Worm (Caenorhabditis elegans) whole organism, L1 larva: ENCODE results near the gene lsy-12.

ENCODE experiments used
- aly-2 ChIP-seq: fragments of 150-350 bp; optimal IDR thresholded peaks from 2 replicates; lab custom pipeline; 2014; ENCODE audit warnings: missing biosample characterization, missing genetic modification characterization
- ceh-63 ChIP-seq: fragments of 200-800 bp; sonication (Bioruptor generic); optimal IDR thresholded peaks from 2 replicates; lab custom pipeline; 2018; ENCODE audit warnings: mild to moderate bottlenecking, missing genetic modification characterization, missing compliant biosample characterization
- ceh-82 ChIP-seq, 3 experiments: fragments of 150-350 bp in 1 of 3; sonication (generic microtip) in 2 of 3; optimal IDR thresholded peaks; 2 replicates each; lab custom pipeline; 2014 to 2017; ENCODE audit warnings: missing biosample characterization in 3 of 3, missing genetic modification characterization in 3 of 3
- grh-1 ChIP-seq: fragments of 200-800 bp; sonication (Bioruptor generic); IDR thresholded peaks from 2 replicates; pipeline ENCODE4 v1.3.6; 2022; ENCODE audit warnings: missing genetic modification reagents, missing genetic modification characterization, missing compliant biosample characterization
- nhr-28 ChIP-seq: fragments of 150-350 bp; optimal IDR thresholded peaks from 2 replicates; lab custom pipeline; 2014; ENCODE audit warnings: missing biosample characterization, missing genetic modification characterization
- nhr-84 ChIP-seq: sonication (generic microtip); optimal IDR thresholded peaks from 2 replicates; lab custom pipeline; 2017; ENCODE audit warnings: missing biosample characterization, missing genetic modification characterization
- pqm-1 ChIP-seq: sonication (generic microtip); optimal IDR thresholded peaks from 3 replicates; lab custom pipeline; 2017; ENCODE audit warnings: missing biosample characterization, missing genetic modification characterization
- sup-37 ChIP-seq: fragments of 200-800 bp; sonication (Bioruptor generic); optimal IDR thresholded peaks from 2 replicates; lab custom pipeline; 2018; ENCODE audit warnings: mild to moderate bottlenecking, missing genetic modification characterization, missing compliant biosample characterization
- tbx-2 ChIP-seq: sonication (generic microtip); optimal IDR thresholded peaks from 2 replicates; lab custom pipeline; 2016; ENCODE audit warnings: missing genetic modification characterization, missing compliant biosample characterization
- unc-130 ChIP-seq: fragments of 150-350 bp; optimal IDR thresholded peaks from 2 replicates; lab custom pipeline; 2017; ENCODE audit warnings: missing biosample characterization, missing genetic modification characterization, inconsistent platforms

DNA sequence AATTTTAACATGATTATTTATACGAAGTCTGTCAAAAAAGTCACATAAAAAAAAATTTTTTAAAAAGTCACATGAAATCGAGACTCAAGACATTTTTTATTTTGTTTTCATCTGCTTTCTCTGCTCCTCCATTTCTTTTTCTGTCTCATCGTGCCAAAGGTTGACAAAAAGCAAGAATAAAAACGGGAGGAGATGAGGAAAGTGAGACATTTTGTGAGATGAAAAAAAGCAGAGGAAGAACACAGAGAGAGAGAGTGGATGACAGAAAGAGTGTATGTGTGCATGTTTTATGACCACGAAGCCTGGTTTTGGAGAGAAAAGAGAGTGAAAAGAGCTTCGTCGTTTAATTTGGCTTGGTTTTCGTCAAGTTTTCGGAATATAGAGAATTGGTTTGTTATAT, 6.0 kb downstream of the lsy-12 start:
- TF ChIP-seq tbx-2 (tag; lab: Kevin White, UChicago) (no peak), pqm-1 (tag; lab: Kevin White, UChicago) (no peak), ceh-82 (tag; optimal IDR thresholded peaks at IDR 0.05; lab: Kevin White, UChicago) (peak in 1 of 3 experiments; percentile 19), grh-1 (GFP tag; lab: Robert Waterston, UW) (no peak), nhr-84 (tag; lab: Kevin White, UChicago) (no peak), unc-130 (tag; lab: Kevin White, UChicago) (no peak), nhr-28 (no peak), aly-2 (no peak), sup-37 (GFP tag; lab: Kevin White, UChicago) (no peak), ceh-63 (GFP tag; lab: Kevin White, UChicago) (no peak)
